Worm (Caenorhabditis elegans) whole organism, L4 larva: ENCODE measurements around the gene Y66D12A.21.

Experiments used
- D1046.2 ChIP-seq: fragments of 200-800 bp; sonication (Bioruptor generic); IDR thresholded peaks from 2 replicates; pipeline ENCODE4 v1.3.6; 2022; ENCODE audit warnings: missing genetic modification characterization, missing compliant biosample characterization
- F26F4.8 ChIP-seq: fragments of 200-800 bp; sonication (Bioruptor generic); conservative IDR thresholded peaks from 2 replicates; pipeline ENCODE4 v1.3.6; 2022; ENCODE audit warnings: missing genetic modification characterization, missing compliant biosample characterization
- R02D3.7 ChIP-seq: fragments of 150-350 bp; sonication (generic microtip); optimal IDR thresholded peaks from 3 replicates; lab custom pipeline; 2014; ENCODE audit warnings: missing biosample characterization, missing genetic modification characterization
- T20F7.1 ChIP-seq: fragments of 200-800 bp; sonication (Bioruptor generic); optimal IDR thresholded peaks from 2 replicates; lab custom pipeline; 2018; ENCODE audit warnings: mild to moderate bottlenecking, missing genetic modification characterization, missing compliant biosample characterization
- T26A8.4 ChIP-seq: fragments of 200-800 bp; sonication (Bioruptor generic); IDR thresholded peaks from 2 replicates; pipeline ENCODE4 v1.3.6; 2022; ENCODE audit warnings: missing genetic modification characterization, missing compliant biosample characterization
- Y48G9A.11 ChIP-seq: fragments of 200-800 bp; sonication (Bioruptor generic); IDR thresholded peaks from 2 replicates; pipeline ENCODE4 v1.3.6; 2022; ENCODE audit warnings: missing genetic modification reagents, missing genetic modification characterization, missing compliant biosample characterization
- Y75B8A.6 ChIP-seq: fragments of 200-800 bp; sonication (Bioruptor generic); IDR thresholded peaks from 2 replicates; pipeline ENCODE4 v1.3.6; 2022; ENCODE audit warnings: missing genetic modification reagents, missing genetic modification characterization, missing compliant biosample characterization
- ZK546.5 ChIP-seq, 2 experiments: sonication (generic microtip); optimal IDR thresholded peaks; 2 replicates each; lab custom pipeline; 2017; ENCODE audit warnings: missing biosample characterization in 2 of 2, missing genetic modification characterization in 2 of 2
- aly-2 ChIP-seq: sonication (generic microtip); optimal IDR thresholded peaks from 2 replicates; lab custom pipeline; 2018; ENCODE audit warnings: missing biosample characterization, missing genetic modification characterization
- arid-1 ChIP-seq: fragments of 200-800 bp; sonication (Bioruptor generic); conservative IDR thresholded peaks from 2 replicates; pipeline ENCODE4 v1.3.6; 2022; ENCODE audit warnings: missing genetic modification reagents, missing genetic modification characterization, missing compliant biosample characterization
- attf-4 ChIP-seq: sonication (generic microtip); optimal IDR thresholded peaks from 3 replicates; lab custom pipeline; 2017; ENCODE audit warnings: missing biosample characterization, missing genetic modification characterization
- ceh-44 ChIP-seq: fragments of 200-800 bp; sonication (Bioruptor generic); IDR thresholded peaks from 2 replicates; pipeline ENCODE4 v1.3.6; 2022; ENCODE audit warnings: missing genetic modification reagents, missing genetic modification characterization, missing compliant biosample characterization
- ceh-62 ChIP-seq: sonication (generic microtip); optimal IDR thresholded peaks from 2 replicates; lab custom pipeline; 2017; ENCODE audit warnings: missing biosample characterization, missing genetic modification characterization
- ces-1 ChIP-seq: fragments of 150-350 bp; sonication (generic microtip); optimal IDR thresholded peaks from 4 replicates; lab custom pipeline; 2014; ENCODE audit warnings: missing biosample characterization, missing genetic modification reagents, missing genetic modification characterization
- cey-2 ChIP-seq: sonication (generic microtip); optimal IDR thresholded peaks from 3 replicates; lab custom pipeline; 2017; ENCODE audit warnings: missing genetic modification characterization, mild to moderate bottlenecking, missing compliant biosample characterization, antibody characterized with exemption, borderline replicate concordance; ENCODE audit not compliant: insufficient read depth
- daf-19 ChIP-seq: fragments of 200-800 bp; sonication (Bioruptor generic); conservative IDR thresholded peaks from 2 replicates; pipeline ENCODE4 v1.3.6; 2022; ENCODE audit warnings: missing genetic modification characterization, missing compliant biosample characterization
- dmd-6 ChIP-seq: fragments of 200-800 bp; sonication (Bioruptor generic); IDR thresholded peaks from 2 replicates; pipeline ENCODE4 v1.3.6; 2022; ENCODE audit warnings: missing genetic modification reagents, missing genetic modification characterization, missing compliant biosample characterization
- dmd-8 ChIP-seq: fragments of 200-800 bp; sonication (Bioruptor generic); IDR thresholded peaks from 2 replicates; pipeline ENCODE4 v1.3.6; 2022; ENCODE audit warnings: missing genetic modification characterization, missing compliant biosample characterization
- dmd-9 ChIP-seq: fragments of 200-800 bp; sonication (Bioruptor generic); IDR thresholded peaks from 2 replicates; pipeline ENCODE4 v1.3.6; 2022; ENCODE audit warnings: missing genetic modification reagents, missing genetic modification characterization, missing compliant biosample characterization
- dpl-1 ChIP-seq: fragments of 150-350 bp; optimal IDR thresholded peaks from 2 replicates; lab custom pipeline; 2014; ENCODE audit warnings: missing biosample characterization, missing genetic modification reagents, missing genetic modification characterization
- duxl-1 ChIP-seq: sonication (generic microtip); optimal IDR thresholded peaks from 2 replicates; lab custom pipeline; 2016; ENCODE audit warnings: mild to moderate bottlenecking, missing genetic modification characterization, moderate library complexity, missing compliant biosample characterization; ENCODE audit not compliant: poor library complexity
- dve-1 ChIP-seq: sonication (generic microtip); optimal IDR thresholded peaks from 2 replicates; lab custom pipeline; 2017; ENCODE audit warnings: antibody characterized with exemption, mild to moderate bottlenecking, missing genetic modification characterization, missing compliant biosample characterization; ENCODE audit not compliant: insufficient read depth
- egl-43 ChIP-seq: fragments of 200-800 bp; sonication (Bioruptor generic); IDR thresholded peaks from 2 replicates; pipeline ENCODE4 v1.3.6; 2022; ENCODE audit warnings: missing genetic modification reagents, missing genetic modification characterization, missing compliant biosample characterization
- fos-1 ChIP-seq: fragments of 150-350 bp; optimal IDR thresholded peaks from 2 replicates; lab custom pipeline; 2014; ENCODE audit warnings: missing biosample characterization, missing genetic modification characterization
- hif-1 ChIP-seq, 2 experiments: sonication (generic microtip); optimal IDR thresholded peaks; 2 replicates each; lab custom pipeline; 2016 to 2017; ENCODE audit warnings: missing compliant biosample characterization in 2 of 2, missing genetic modification characterization in 2 of 2, missing genetic modification reagents in 2 of 2, missing genotype in 2 of 2, mild to moderate bottlenecking in 1 of 2
- jun-1 ChIP-seq: fragments of 150-350 bp; optimal IDR thresholded peaks from 2 replicates; lab custom pipeline; 2014; ENCODE audit warnings: missing biosample characterization, missing genetic modification reagents, missing genetic modification characterization
- lim-7 ChIP-seq: fragments of 200-800 bp; sonication (Bioruptor generic); IDR thresholded peaks from 2 replicates; pipeline ENCODE4 v1.3.6; 2022; ENCODE audit warnings: missing genetic modification characterization, missing compliant biosample characterization
- lin-1 ChIP-seq: fragments of 200-800 bp; sonication (Bioruptor generic); IDR thresholded peaks from 2 replicates; pipeline ENCODE4 v1.3.6; 2022; ENCODE audit warnings: missing genetic modification reagents, missing genetic modification characterization, missing compliant biosample characterization
- lin-15B ChIP-seq: fragments of 150-350 bp; sonication (generic microtip); optimal IDR thresholded peaks from 3 replicates; lab custom pipeline; 2014; ENCODE audit warnings: missing biosample characterization, missing genetic modification characterization
- lsy-2 ChIP-seq, 2 experiments: fragments of 150-350 bp in 1 of 2; sonication (generic microtip) in 1 of 2; optimal IDR thresholded peaks; 2 replicates each; lab custom pipeline; 2014 to 2017; ENCODE audit warnings: missing biosample characterization in 2 of 2, missing genetic modification characterization in 2 of 2
- madf-9 ChIP-seq: fragments of 200-800 bp; sonication (Bioruptor generic); conservative IDR thresholded peaks from 2 replicates; pipeline ENCODE4 v1.3.6; 2022; ENCODE audit warnings: missing genetic modification reagents, missing genetic modification characterization, missing compliant biosample characterization
- mdl-1 ChIP-seq, 2 experiments: fragments of 150-350 bp in 1 of 2; sonication (generic microtip) in 1 of 2; optimal IDR thresholded peaks; 2 replicates each; lab custom pipeline; 2014 to 2017; ENCODE audit warnings: missing biosample characterization in 2 of 2, missing genetic modification characterization in 2 of 2
- mdt-29 ChIP-seq: fragments of 200-800 bp; sonication (Bioruptor generic); IDR thresholded peaks from 2 replicates; pipeline ENCODE4 v1.3.6; 2022; ENCODE audit warnings: missing genetic modification reagents, missing genetic modification characterization, missing compliant biosample characterization
- mep-1 ChIP-seq: fragments of 150-350 bp; sonication (generic microtip); optimal IDR thresholded peaks from 3 replicates; lab custom pipeline; 2014; ENCODE audit warnings: missing biosample characterization, missing genetic modification characterization
- mxl-2 ChIP-seq: fragments of 200-800 bp; sonication (Bioruptor generic); conservative IDR thresholded peaks from 2 replicates; pipeline ENCODE4 v1.3.6; 2022; ENCODE audit warnings: missing genetic modification reagents, missing genetic modification characterization, missing compliant biosample characterization
- nhr-102 ChIP-seq: sonication (generic microtip); optimal IDR thresholded peaks from 2 replicates; lab custom pipeline; 2016; ENCODE audit warnings: mild to moderate bottlenecking, missing genetic modification characterization, moderate library complexity, missing compliant biosample characterization
- nhr-111 ChIP-seq: fragments of 200-800 bp; sonication (Bioruptor generic); optimal IDR thresholded peaks from 2 replicates; lab custom pipeline; 2018; ENCODE audit warnings: mild to moderate bottlenecking, missing genetic modification characterization, missing compliant biosample characterization
- nhr-237 ChIP-seq: sonication (generic microtip); optimal IDR thresholded peaks from 2 replicates; lab custom pipeline; 2017; ENCODE audit warnings: missing biosample characterization, missing genetic modification characterization
- nhr-28 ChIP-seq: fragments of 150-350 bp; optimal IDR thresholded peaks from 2 replicates; lab custom pipeline; 2014; ENCODE audit warnings: missing biosample characterization, missing genetic modification characterization
- nhr-48 ChIP-seq: sonication (generic microtip); optimal IDR thresholded peaks from 2 replicates; lab custom pipeline; 2016; ENCODE audit warnings: mild to moderate bottlenecking, missing genetic modification characterization, missing compliant biosample characterization
- rbr-2 ChIP-seq: sonication (generic microtip); optimal IDR thresholded peaks from 2 replicates; lab custom pipeline; 2016; ENCODE audit warnings: missing genotype, missing genetic modification characterization, missing compliant biosample characterization
- saeg-2 ChIP-seq: fragments of 200-800 bp; sonication (Bioruptor generic); IDR thresholded peaks from 2 replicates; pipeline ENCODE4 v1.3.6; 2022; ENCODE audit warnings: missing genetic modification reagents, missing genetic modification characterization, missing compliant biosample characterization
- snpc-1.2 ChIP-seq: fragments of 200-800 bp; sonication (Bioruptor generic); IDR thresholded peaks from 2 replicates; pipeline ENCODE4 v1.3.6; 2022; ENCODE audit warnings: missing genetic modification reagents, missing genetic modification characterization, missing compliant biosample characterization
- snpc-4 ChIP-seq: fragments of 150-350 bp; optimal IDR thresholded peaks from 2 replicates; lab custom pipeline; 2014; ENCODE audit warnings: missing biosample characterization, missing genetic modification characterization
- tag-97 ChIP-seq: fragments of 200-800 bp; sonication (Bioruptor generic); IDR thresholded peaks from 2 replicates; pipeline ENCODE4 v1.3.6; 2022; ENCODE audit warnings: missing genetic modification characterization, missing compliant biosample characterization
- unc-130 ChIP-seq: sonication (generic microtip); optimal IDR thresholded peaks from 2 replicates; lab custom pipeline; 2016; ENCODE audit warnings: missing genetic modification reagents, missing genetic modification characterization, missing compliant biosample characterization
- unc-62 ChIP-seq, 3 experiments: fragments of 150-350 bp in 1 of 3; sonication (generic microtip); optimal IDR thresholded peaks in 2 of 3; peaks in 1 of 3; 1 replicate in 1 of 3; 2 replicates in 2 of 3; lab custom pipeline; 2014 to 2017; ENCODE audit warnings: missing biosample characterization in 3 of 3, missing genetic modification characterization in 3 of 3, missing genetic modification reagents in 3 of 3, missing genotype in 1 of 3
- zfp-2 ChIP-seq: sonication (generic microtip); optimal IDR thresholded peaks from 2 replicates; lab custom pipeline; 2016; ENCODE audit warnings: mild to moderate bottlenecking, missing genetic modification characterization, missing compliant biosample characterization
- zfp-3 ChIP-seq: fragments of 200-800 bp; sonication (Bioruptor generic); conservative IDR thresholded peaks from 2 replicates; pipeline ENCODE4 v1.3.6; 2022; ENCODE audit warnings: missing genetic modification reagents, missing genetic modification characterization, missing compliant biosample characterization

Y66D12A.21 gene

DNA sequence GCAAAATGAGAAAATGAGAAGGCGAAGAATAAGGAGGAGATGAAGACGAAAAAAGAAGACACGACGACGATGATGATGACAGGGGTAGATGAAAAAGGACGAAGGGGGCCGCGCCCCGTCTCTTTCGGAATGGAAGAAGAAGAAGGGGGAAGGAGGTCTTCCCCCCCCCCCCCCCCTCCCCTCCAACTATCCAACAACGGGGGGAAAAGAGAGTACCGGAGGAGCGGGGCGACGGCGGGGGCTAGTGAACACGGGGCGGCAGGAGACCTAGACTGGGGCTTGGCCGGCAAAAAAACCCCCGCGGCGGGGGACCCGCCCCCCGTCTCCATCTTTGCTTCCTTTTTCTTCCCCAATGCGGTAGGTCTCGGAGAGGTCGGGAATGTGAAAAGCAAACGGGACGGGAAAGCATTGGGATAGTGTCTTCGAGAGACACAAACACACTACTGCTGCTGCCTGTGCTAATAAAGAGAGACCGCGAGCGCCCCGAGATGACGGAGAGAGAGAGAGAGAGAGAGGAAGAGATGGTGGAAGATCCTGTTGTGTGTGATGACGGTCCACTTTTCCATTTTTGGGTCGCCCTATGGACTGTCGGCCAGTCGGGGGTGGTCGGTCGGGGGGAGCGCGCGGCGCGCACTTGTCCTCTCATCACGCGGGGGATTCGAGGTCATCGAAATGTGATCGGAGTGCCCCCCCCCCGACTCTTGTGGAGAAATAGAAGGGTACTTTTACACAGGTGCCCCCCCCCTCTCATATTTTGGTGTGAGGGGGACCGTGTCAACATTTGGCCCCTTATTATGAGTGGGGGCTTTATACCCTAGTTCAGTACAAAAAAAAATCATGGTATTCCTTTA, 37.2 kb downstream of the Y66D12A.21 start (continued):
- TF ChIP-seq lin-15B (tag; lab: Kevin White, UChicago) (no peak), lin-1 (GFP tag; lab: Robert Waterston, UW) (no peak), nhr-237 (no peak), jun-1 (tag; lab: Kevin White, UChicago) (no peak), tag-97 (no peak), egl-43 (no peak), T20F7.1 (no peak), duxl-1 (tag; lab: Kevin White, UChicago) (no peak), mdl-1 (tag; optimal IDR thresholded peaks at IDR 0.05; lab: Kevin White, UChicago) (no peak), D1046.2 (GFP tag; lab: Robert Waterston, UW) (no peak), R02D3.7 (tag; lab: Kevin White, UChicago) (no peak), mep-1 (tag; lab: Kevin White, UChicago) (no peak), attf-4 (tag; lab: Kevin White, UChicago) (no peak), dpl-1 (GFP tag; lab: Kevin White, UChicago) (no peak), nhr-28 (peak; percentile 9), mxl-2 (no peak), daf-19 (no peak), unc-62 (GFP tag; optimal IDR thresholded peaks at IDR 0.05 in 1 of 2; lab: Kevin White, UChicago) (no peak), unc-62 (tag; optimal IDR thresholded peaks at IDR 0.05; lab: Kevin White, UChicago) (no peak), Y75B8A.6 (no peak), dmd-6 (0 out of 2 replicates have a peak, but pooled peaks have one; percentile 13), ces-1 (GFP tag; lab: Kevin White, UChicago) (no peak), snpc-1.2 (GFP tag; lab: Robert Waterston, UW) (no peak), fos-1 (tag; lab: Kevin White, UChicago) (no peak), ceh-62 (tag; lab: Kevin White, UChicago) (no peak), hif-1 (tag; optimal IDR thresholded peaks at IDR 0.05; lab: Kevin White, UChicago) (no peak), lim-7 (GFP tag; lab: Robert Waterston, UW) (no peak), lsy-2 (tag; optimal IDR thresholded peaks at IDR 0.05; lab: Kevin White, UChicago) (peak in 1 of 2 experiments; percentile 7), nhr-48 (tag; lab: Kevin White, UChicago) (no peak), aly-2 (no peak), Y48G9A.11 (GFP tag; lab: Robert Waterston, UW) (no peak), cey-2 (tag; lab: Kevin White, UChicago) (no peak), arid-1 (no peak), dve-1 (tag; lab: Kevin White, UChicago) (no peak), mdt-29 (GFP tag; lab: Robert Waterston, UW) (no peak), ceh-44 (0 out of 2 replicates have a peak, but pooled peaks have one; percentile 12), nhr-111 (GFP tag; lab: Kevin White, UChicago) (no peak), unc-130 (GFP tag; lab: Kevin White, UChicago) (no peak), snpc-4 (tag; lab: Kevin White, UChicago) (no peak), madf-9 (GFP tag; lab: Robert Waterston, UW) (no peak), zfp-2 (tag; lab: Kevin White, UChicago) (no peak), nhr-102 (tag; lab: Kevin White, UChicago) (no peak), rbr-2 (tag; lab: Kevin White, UChicago) (no peak), dmd-9 (no peak), T26A8.4 (GFP tag; lab: Robert Waterston, UW) (no peak), dmd-8 (GFP tag; lab: Robert Waterston, UW) (no peak), zfp-3 (GFP tag; lab: Robert Waterston, UW) (no peak), ZK546.5 (tag; optimal IDR thresholded peaks at IDR 0.05; lab: Kevin White, UChicago) (no peak), saeg-2 (no peak), F26F4.8 (GFP tag; lab: Robert Waterston, UW) (no peak)
